Fruit fly (Drosophila melanogaster) whole organism, pupa: Measurements from ENCODE around the gene CG42481.

Experiments used
- CG10348 ChIP-seq: fragments of 200-800 bp; sonication (Bioruptor generic); IDR thresholded peaks from 2 replicates; pipeline ENCODE4 v1.3.6; 2022; ENCODE audit warnings: missing biosample characterization, missing genetic modification characterization
- CG15710 ChIP-seq: fragments of 200-800 bp; sonication (Bioruptor generic); optimal IDR thresholded peaks from 2 replicates; lab custom pipeline; 2018; ENCODE audit warnings: missing biosample characterization, mild to moderate bottlenecking, missing genetic modification characterization, moderate library complexity
- CG17806 ChIP-seq: fragments of 200-800 bp; sonication (Bioruptor generic); optimal IDR thresholded peaks from 2 replicates; lab custom pipeline; 2018; ENCODE audit warnings: missing biosample characterization, mild to moderate bottlenecking, missing genetic modification characterization, moderate library complexity
- CG32121 ChIP-seq: fragments of 200-800 bp; sonication (Bioruptor generic); IDR thresholded peaks from 2 replicates; pipeline ENCODE4 v1.3.6; 2022; ENCODE audit warnings: missing biosample characterization, missing genetic modification characterization

DNA sequence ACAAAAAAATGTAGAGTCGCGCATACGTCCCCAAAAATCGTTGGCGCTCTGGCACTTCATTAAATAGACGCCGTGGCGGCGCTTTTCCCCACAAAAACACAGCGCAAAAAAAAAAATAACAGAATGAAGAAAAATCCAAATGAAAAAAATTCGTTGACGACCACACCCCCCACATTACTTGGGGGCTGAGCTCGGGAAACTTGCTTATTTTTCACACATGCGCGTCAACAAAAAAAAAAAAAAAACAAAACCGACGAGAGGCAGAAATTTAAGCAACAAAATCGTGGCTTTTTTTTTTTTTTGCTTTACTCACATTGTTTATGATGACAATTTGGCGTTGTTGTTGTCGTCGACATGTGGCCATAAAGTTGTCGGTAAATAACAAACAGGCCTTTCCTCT, 47.0 kb downstream of the CG42481 start:
- TF ChIP-seq CG17806, result no peak
- no peak for TF ChIP-seq CG10348
- TF ChIP-seq CG15710 (tag; lab: Kevin White, UChicago), result no peak
- TF ChIP-seq CG32121, result peak; percentile 48; the same call in 1 of the 2 replicates
